Worm (Caenorhabditis elegans) whole organism, early embryonic: ENCODE data around the gene T26H5.10.

ENCODE experiments used
- B0310.2 ChIP-seq: sonication (generic microtip); optimal IDR thresholded peaks from 2 replicates; lab custom pipeline; 2016; ENCODE audit warnings: mild to moderate bottlenecking, missing genetic modification characterization, missing compliant biosample characterization
- F13C5.2 ChIP-seq: sonication (generic microtip); optimal IDR thresholded peaks from 2 replicates; lab custom pipeline; 2017; ENCODE audit warnings: mild to moderate bottlenecking, missing genetic modification characterization, inconsistent platforms, missing compliant biosample characterization
- ama-1 ChIP-seq: fragments of 150-350 bp; optimal IDR thresholded peaks from 2 replicates; lab custom pipeline; 2014
- ceh-13 ChIP-seq: fragments of 200-800 bp; sonication (Bioruptor generic); optimal IDR thresholded peaks from 2 replicates; lab custom pipeline; 2018; ENCODE audit warnings: mild to moderate bottlenecking, missing genetic modification characterization, missing compliant biosample characterization
- flt-1 ChIP-seq: fragments of 200-800 bp; sonication (Bioruptor generic); IDR thresholded peaks from 2 replicates; pipeline ENCODE4 v1.3.6; 2022; ENCODE audit warnings: missing genetic modification characterization, missing compliant biosample characterization
- scrt-1 ChIP-seq: fragments of 200-800 bp; sonication (Bioruptor generic); IDR thresholded peaks from 2 replicates; pipeline ENCODE4 v1.3.6; 2022; ENCODE audit warnings: missing genetic modification characterization, missing compliant biosample characterization
- sea-1 ChIP-seq: fragments of 200-800 bp; sonication (Bioruptor generic); conservative IDR thresholded peaks from 2 replicates; pipeline ENCODE4 v1.3.6; 2022; ENCODE audit warnings: missing genetic modification characterization, missing compliant biosample characterization
- tbx-37 ChIP-seq: fragments of 200-800 bp; sonication (Bioruptor generic); conservative IDR thresholded peaks from 2 replicates; pipeline ENCODE4 v1.3.6; 2022; ENCODE audit warnings: missing genetic modification reagents, missing genetic modification characterization, missing compliant biosample characterization
- tra-4 ChIP-seq: sonication (generic microtip); optimal IDR thresholded peaks from 2 replicates; lab custom pipeline; 2017; ENCODE audit warnings: missing genetic modification characterization, missing compliant biosample characterization

ce11 chrV:15464402-15464801 is 20.8 kb upstream of the T26H5.10 start, which contains the start of gene rocf-1:
- no peak for TF ChIP-seq ama-1 (lab: Kevin White, UChicago)
- TF ChIP-seq scrt-1, result no peak
- TF ChIP-seq B0310.2 (tag; lab: Kevin White, UChicago), result no peak
- TF ChIP-seq flt-1 (GFP tag; lab: Robert Waterston, UW), result no peak
- no peak for TF ChIP-seq F13C5.2 (tag; lab: Kevin White, UChicago)
- no peak for TF ChIP-seq tra-4 (tag; lab: Kevin White, UChicago)
- no peak for TF ChIP-seq sea-1 (GFP tag; lab: Robert Waterston, UW)
- no peak for TF ChIP-seq tbx-37 (GFP tag; lab: Robert Waterston, UW)
- TF ChIP-seq ceh-13 (GFP tag; lab: Kevin White, UChicago), result no peak
